Fruit fly (Drosophila melanogaster): ENCODE data around the gene Elo68beta.

- no peak for TF ChIP-seq psq (GFP tag; optimal IDR thresholded peaks at IDR 0.05)
- TF ChIP-seq CG10979 (tag; optimal IDR thresholded peaks at IDR 0.05): no peak
- TF ChIP-seq ems (GFP tag; optimal IDR thresholded peaks at IDR 0.05): no peak
- no peak for TF ChIP-seq CG7928 (GFP tag; optimal IDR thresholded peaks at IDR 0.05)
- no peak for TF ChIP-seq CG7786 (GFP tag; optimal IDR thresholded peaks at IDR 0.05)
- no peak for TF ChIP-seq CG10366 (GFP tag; IDR thresholded peaks at IDR 0.05)
- no peak for TF ChIP-seq GATAe (GFP tag; conservative IDR thresholded peaks at IDR 0.05)
- TF ChIP-seq CG7556 (GFP tag; optimal IDR thresholded peaks at IDR 0.05): no peak
- TF ChIP-seq org-1 (GFP tag; optimal IDR thresholded peaks at IDR 0.05): no peak
- no peak for TF ChIP-seq HmgZ (tag; optimal IDR thresholded peaks at IDR 0.05)
- TF ChIP-seq sr (GFP tag; IDR thresholded peaks at IDR 0.05): no peak
- no peak for TF ChIP-seq CG1602 (GFP tag; optimal IDR thresholded peaks at IDR 0.05)
Observed at dm6 chr3L:11053843-11054242, 47.7 kb downstream of the Elo68beta start, which contains the start of gene CG7888.
